Fruit fly (Drosophila melanogaster) whole organism, wandering third instar larva: ENCODE measurements around the gene Orct2.

Source experiments
- Abd-B ChIP-seq: fragments of >200 bp; optimal IDR thresholded peaks from 2 replicates; lab custom pipeline; 2017; ENCODE audit warnings: missing biosample characterization, missing genetic modification characterization
- CG32264 ChIP-seq: fragments of 200-800 bp; sonication (Bioruptor generic); optimal IDR thresholded peaks from 2 replicates; lab custom pipeline; 2016; ENCODE audit warnings: missing biosample characterization, missing genetic modification characterization
- Dfd ChIP-seq: fragments of >200 bp; optimal IDR thresholded peaks from 2 replicates; lab custom pipeline; 2017; ENCODE audit warnings: missing biosample characterization, missing genetic modification characterization
- Hnf4 ChIP-seq: fragments of 200-800 bp; sonication (Bioruptor generic); optimal IDR thresholded peaks from 2 replicates; lab custom pipeline; 2016; ENCODE audit warnings: missing biosample characterization, mild to moderate bottlenecking, missing genetic modification characterization
- Jra ChIP-seq: sonication (Bioruptor generic); optimal IDR thresholded peaks from 2 replicates; lab custom pipeline; 2016; ENCODE audit warnings: missing biosample characterization, missing genetic modification characterization
- Mio ChIP-seq: sonication (Bioruptor generic); optimal IDR thresholded peaks from 2 replicates; lab custom pipeline; 2016; ENCODE audit warnings: missing biosample characterization, missing genetic modification characterization
- OdsH ChIP-seq: fragments of 200-800 bp; sonication (Bioruptor generic); optimal IDR thresholded peaks from 2 replicates; lab custom pipeline; 2016; ENCODE audit warnings: missing biosample characterization, mild to moderate bottlenecking, missing genetic modification characterization
- brk ChIP-seq: fragments of 200-800 bp; sonication (Bioruptor generic); optimal IDR thresholded peaks from 2 replicates; lab custom pipeline; 2016; ENCODE audit warnings: missing biosample characterization, mild to moderate bottlenecking, missing genetic modification characterization
- fru ChIP-seq: fragments of 200-800 bp; sonication (Bioruptor generic); optimal IDR thresholded peaks from 3 replicates; lab custom pipeline; 2016; ENCODE audit warnings: missing biosample characterization, mild to moderate bottlenecking, missing genetic modification characterization
- h ChIP-seq: fragments of 200-800 bp; sonication (Bioruptor generic); optimal IDR thresholded peaks from 3 replicates; lab custom pipeline; 2016; ENCODE audit warnings: missing biosample characterization, mild to moderate bottlenecking, missing genetic modification characterization
- psq ChIP-seq: fragments of 200-800 bp; sonication (Bioruptor generic); optimal IDR thresholded peaks from 3 replicates; lab custom pipeline; 2017; ENCODE audit warnings: missing biosample characterization, mild to moderate bottlenecking, missing genetic modification characterization, moderate library complexity
- sv ChIP-seq: fragments of 200-800 bp; sonication (Bioruptor generic); optimal IDR thresholded peaks from 3 replicates; lab custom pipeline; 2016; ENCODE audit warnings: missing biosample characterization, missing genetic modification characterization

DNA sequence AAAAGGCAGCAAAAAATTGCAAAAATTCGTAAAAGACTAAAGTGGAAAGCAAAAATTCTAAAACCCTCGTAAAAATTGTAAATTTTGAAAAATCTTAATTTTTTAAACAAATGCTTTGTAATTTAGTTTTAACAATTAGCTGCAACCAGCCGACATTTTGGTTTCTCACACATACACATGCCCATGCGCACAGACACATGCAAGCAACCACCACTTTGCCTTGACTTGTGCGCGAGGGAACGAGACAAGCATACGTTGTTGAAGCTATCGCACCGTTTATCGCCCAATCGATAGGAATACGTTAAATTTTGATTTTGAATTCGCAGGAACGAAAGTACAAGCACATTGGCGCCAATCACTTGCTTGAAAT lies 47.5 kb downstream of the Orct2 start:
- TF ChIP-seq CG32264 (GFP tag; lab: Kevin White, UChicago): no peak
- no peak for TF ChIP-seq psq (GFP tag; lab: Kevin White, UChicago)
- TF ChIP-seq fru (GFP tag; lab: Kevin White, UChicago): no peak
- no peak for TF ChIP-seq OdsH
- TF ChIP-seq h (GFP tag; lab: Kevin White, UChicago): no peak
- TF ChIP-seq Abd-B (GFP tag; lab: Kevin White, UChicago): no peak
- TF ChIP-seq Dfd: no peak
- TF ChIP-seq Mio: no peak
- TF ChIP-seq brk (GFP tag; lab: Kevin White, UChicago): no peak
- no peak for TF ChIP-seq sv (GFP tag; lab: Kevin White, UChicago)
- TF ChIP-seq Hnf4 (GFP tag; lab: Kevin White, UChicago): no peak
- TF ChIP-seq Jra (GFP tag; lab: Kevin White, UChicago): no peak
